Fruit fly (Drosophila melanogaster) whole organism, prepupa: ENCODE measurements around the gene vsg.
A peak's percentile ranks its signal among the peaks of the same experiment; 100 is the strongest.

Experiments
- Blimp-1 ChIP-seq: fragments of 200-800 bp; sonication (Bioruptor generic); optimal IDR thresholded peaks from 3 replicates; lab custom pipeline; 2017; ENCODE audit warnings: missing biosample characterization, missing genetic modification characterization, mild to moderate bottlenecking, moderate library complexity, missing genetic modification reagents
- CG10631 ChIP-seq: fragments of 200-800 bp; sonication (Bioruptor generic); optimal IDR thresholded peaks from 2 replicates; lab custom pipeline; 2016; ENCODE audit warnings: missing biosample characterization, missing genetic modification characterization
- CG10669 ChIP-seq: fragments of 200-800 bp; sonication (Bioruptor generic); optimal IDR thresholded peaks from 3 replicates; lab custom pipeline; 2018; ENCODE audit warnings: missing biosample characterization, mild to moderate bottlenecking, missing genetic modification characterization, moderate library complexity
- CG11294 ChIP-seq: fragments of 200-800 bp; sonication (Bioruptor generic); IDR thresholded peaks from 2 replicates; pipeline ENCODE4 v1.3.6; 2022; ENCODE audit warnings: missing biosample characterization, missing genetic modification characterization
- CG11762 ChIP-seq: fragments of 200-800 bp; sonication (Bioruptor generic); optimal IDR thresholded peaks from 3 replicates; lab custom pipeline; 2016; ENCODE audit warnings: missing biosample characterization, missing genetic modification characterization; ENCODE audit not compliant: insufficient read depth
- CG15336 ChIP-seq: fragments of 200-800 bp; sonication (Bioruptor generic); IDR thresholded peaks from 2 replicates; pipeline ENCODE4 v1.3.6; 2022; ENCODE audit warnings: missing biosample characterization, missing genetic modification characterization
- CG1621 ChIP-seq: fragments of 200-800 bp; sonication (Bioruptor generic); optimal IDR thresholded peaks from 3 replicates; lab custom pipeline; 2018; ENCODE audit warnings: missing biosample characterization, mild to moderate bottlenecking, missing genetic modification characterization
- CG16779 ChIP-seq: fragments of 200-800 bp; sonication (Bioruptor generic); optimal IDR thresholded peaks from 3 replicates; lab custom pipeline; 2017; ENCODE audit warnings: missing biosample characterization, mild to moderate bottlenecking, missing genetic modification characterization
- CG3032 ChIP-seq: fragments of 200-800 bp; optimal IDR thresholded peaks from 2 replicates; lab custom pipeline; 2019; ENCODE audit warnings: missing biosample characterization, mild to moderate bottlenecking, missing genetic modification characterization, moderate library complexity
- CG31627 ChIP-seq: fragments of 200-800 bp; sonication (Bioruptor generic); optimal IDR thresholded peaks from 3 replicates; lab custom pipeline; 2016; ENCODE audit warnings: missing biosample characterization, missing genetic modification characterization
- CG32006 ChIP-seq: fragments of 200-800 bp; sonication (Bioruptor generic); optimal IDR thresholded peaks from 3 replicates; lab custom pipeline; 2017; ENCODE audit warnings: missing biosample characterization, mild to moderate bottlenecking, missing genetic modification characterization
- CG34406 ChIP-seq: fragments of 200-800 bp; sonication (Bioruptor generic); optimal IDR thresholded peaks from 3 replicates; lab custom pipeline; 2016; ENCODE audit warnings: missing biosample characterization, missing genetic modification characterization
- CG3919 ChIP-seq: fragments of 200-800 bp; sonication (Bioruptor generic); optimal IDR thresholded peaks from 3 replicates; lab custom pipeline; 2016; ENCODE audit warnings: missing biosample characterization, missing genetic modification characterization
- CG4318 ChIP-seq: fragments of 200-800 bp; sonication (Bioruptor generic); optimal IDR thresholded peaks from 3 replicates; lab custom pipeline; 2017; ENCODE audit warnings: missing biosample characterization, mild to moderate bottlenecking, missing genetic modification characterization
- CG6163 ChIP-seq: fragments of 200-800 bp; sonication (Bioruptor generic); IDR thresholded peaks from 3 replicates; pipeline ENCODE4 v1.3.6; 2022; ENCODE audit warnings: missing biosample characterization, missing genetic modification characterization
- CG6792 ChIP-seq: fragments of 200-800 bp; sonication (Bioruptor generic); optimal IDR thresholded peaks from 3 replicates; lab custom pipeline; 2016; ENCODE audit warnings: missing biosample characterization, missing genetic modification characterization
- CG6808 ChIP-seq: fragments of 200-800 bp; sonication (Bioruptor generic); optimal IDR thresholded peaks from 3 replicates; lab custom pipeline; 2017; ENCODE audit warnings: missing biosample characterization, missing genetic modification characterization, mild to moderate bottlenecking, moderate library complexity, missing genetic modification reagents
- CG6854 ChIP-seq: fragments of 200-800 bp; sonication (Bioruptor generic); optimal IDR thresholded peaks from 2 replicates; lab custom pipeline; 2017; ENCODE audit warnings: missing biosample characterization, mild to moderate bottlenecking, missing genetic modification characterization
- CG7368 ChIP-seq: fragments of 200-800 bp; sonication (Bioruptor generic); optimal IDR thresholded peaks from 3 replicates; lab custom pipeline; 2016; ENCODE audit warnings: missing biosample characterization, missing genetic modification characterization
- CG8119 ChIP-seq: fragments of 200-800 bp; sonication (Bioruptor generic); IDR thresholded peaks from 3 replicates; pipeline ENCODE4 v1.3.6; 2022; ENCODE audit warnings: missing biosample characterization, missing genetic modification characterization
- CG8319 ChIP-seq: fragments of 200-800 bp; sonication (Bioruptor generic); optimal IDR thresholded peaks from 3 replicates; lab custom pipeline; 2016; ENCODE audit warnings: missing biosample characterization, missing genetic modification characterization
- CG8632 ChIP-seq: fragments of 200-800 bp; sonication (Bioruptor generic); optimal IDR thresholded peaks from 3 replicates; lab custom pipeline; 2016; ENCODE audit warnings: missing biosample characterization, missing genetic modification characterization
- CG9139 ChIP-seq: fragments of 200-800 bp; sonication (Bioruptor generic); optimal IDR thresholded peaks from 3 replicates; lab custom pipeline; 2017; ENCODE audit warnings: missing biosample characterization, mild to moderate bottlenecking, missing genetic modification characterization
- Eip75B ChIP-seq: fragments of 200-800 bp; sonication (Bioruptor generic); optimal IDR thresholded peaks from 3 replicates; lab custom pipeline; 2016; ENCODE audit warnings: missing biosample characterization, missing genetic modification characterization
- Eip78C ChIP-seq: fragments of 200-800 bp; sonication (Bioruptor generic); peaks from one replicate; lab custom pipeline; 2016; ENCODE audit warnings: missing biosample characterization, missing genetic modification characterization
- Eip93F ChIP-seq: fragments of 200-800 bp; sonication (Bioruptor generic); optimal IDR thresholded peaks from 2 replicates; lab custom pipeline; 2016; ENCODE audit warnings: missing biosample characterization, mild to moderate bottlenecking, missing genetic modification characterization
- Ets21C ChIP-seq: fragments of 200-800 bp; sonication (Bioruptor generic); optimal IDR thresholded peaks from 3 replicates; lab custom pipeline; 2016; ENCODE audit warnings: missing biosample characterization, missing genetic modification characterization
- Ets96B ChIP-seq: fragments of 200-800 bp; optimal IDR thresholded peaks from 2 replicates; lab custom pipeline; 2019; ENCODE audit warnings: missing biosample characterization, mild to moderate bottlenecking, missing genetic modification characterization, moderate library complexity
- Gug ChIP-seq: fragments of 200-800 bp; sonication (Bioruptor generic); IDR thresholded peaks from 2 replicates; pipeline ENCODE4 v1.3.6; 2022; ENCODE audit warnings: missing biosample characterization, missing genetic modification characterization
- Hr38 ChIP-seq: sonication (Bioruptor generic); optimal IDR thresholded peaks from 2 replicates; lab custom pipeline; 2016; ENCODE audit warnings: missing biosample characterization, missing genetic modification characterization
- Hr39 ChIP-seq: fragments of 200-800 bp; sonication (Bioruptor generic); optimal IDR thresholded peaks from 2 replicates; lab custom pipeline; 2016; ENCODE audit warnings: missing biosample characterization, missing genetic modification characterization
- Hr4 ChIP-seq: fragments of 200-800 bp; sonication (Bioruptor generic); optimal IDR thresholded peaks from 3 replicates; lab custom pipeline; 2016; ENCODE audit warnings: missing biosample characterization, missing genetic modification characterization
- Lpt ChIP-seq: fragments of 200-800 bp; sonication (Bioruptor generic); optimal IDR thresholded peaks from 3 replicates; lab custom pipeline; 2016; ENCODE audit warnings: missing biosample characterization, missing genetic modification characterization
- Met ChIP-seq: fragments of 200-800 bp; sonication (Bioruptor generic); optimal IDR thresholded peaks from 3 replicates; lab custom pipeline; 2016; ENCODE audit warnings: missing biosample characterization, missing genetic modification characterization
- OdsH ChIP-seq: fragments of 200-800 bp; sonication (Bioruptor generic); optimal IDR thresholded peaks from 3 replicates; lab custom pipeline; 2016; ENCODE audit warnings: missing biosample characterization, missing genetic modification characterization
- Smox ChIP-seq: fragments of 200-800 bp; sonication (Bioruptor generic); optimal IDR thresholded peaks from 3 replicates; lab custom pipeline; 2016; ENCODE audit warnings: missing biosample characterization, missing genetic modification characterization
- Sox15 ChIP-seq: fragments of 200-800 bp; sonication (Bioruptor generic); optimal IDR thresholded peaks from 3 replicates; lab custom pipeline; 2016; ENCODE audit warnings: missing biosample characterization, missing genetic modification characterization
- achi ChIP-seq: fragments of 200-800 bp; sonication (Bioruptor generic); optimal IDR thresholded peaks from 3 replicates; lab custom pipeline; 2016; ENCODE audit warnings: missing biosample characterization, missing genetic modification characterization
- acj6 ChIP-seq: fragments of 200-800 bp; sonication (Bioruptor generic); optimal IDR thresholded peaks from 3 replicates; lab custom pipeline; 2016; ENCODE audit warnings: missing biosample characterization, missing genetic modification characterization
- cyc ChIP-seq: fragments of 200-800 bp; sonication (Bioruptor generic); optimal IDR thresholded peaks from 3 replicates; lab custom pipeline; 2016; ENCODE audit warnings: missing biosample characterization, missing genetic modification characterization
- fd59A ChIP-seq: fragments of 200-800 bp; sonication (Bioruptor generic); optimal IDR thresholded peaks from 2 replicates; lab custom pipeline; 2017; ENCODE audit warnings: missing biosample characterization, mild to moderate bottlenecking, missing genetic modification characterization, missing genetic modification reagents
- fd85E ChIP-seq: fragments of 200-800 bp; sonication (Bioruptor generic); optimal IDR thresholded peaks from 3 replicates; lab custom pipeline; 2016; ENCODE audit warnings: missing biosample characterization, missing genetic modification characterization
- fkh ChIP-seq: fragments of 200-800 bp; sonication (Bioruptor generic); optimal IDR thresholded peaks from 3 replicates; lab custom pipeline; 2017; ENCODE audit warnings: missing biosample characterization, mild to moderate bottlenecking, missing genetic modification characterization, moderate library complexity
- net ChIP-seq: fragments of 200-800 bp; sonication (Bioruptor generic); optimal IDR thresholded peaks from 3 replicates; lab custom pipeline; 2016; ENCODE audit warnings: missing biosample characterization, missing genetic modification characterization
- salr ChIP-seq, 2 experiments: fragments of 200-800 bp; sonication (Bioruptor generic); optimal IDR thresholded peaks; 3 replicates each; lab custom pipeline; 2016 to 2018; ENCODE audit warnings: missing biosample characterization in 2 of 2, missing genetic modification characterization in 2 of 2, mild to moderate bottlenecking in 1 of 2
- ss ChIP-seq, 2 experiments: fragments of 200-800 bp; sonication (Bioruptor generic); optimal IDR thresholded peaks; 2 replicates in 1 of 2; 3 replicates in 1 of 2; lab custom pipeline; 2017 to 2018; ENCODE audit warnings: mild to moderate bottlenecking in 2 of 2, missing biosample characterization in 2 of 2, missing genetic modification characterization in 2 of 2, moderate library complexity in 1 of 2
- svp ChIP-seq: fragments of 200-800 bp; sonication (Bioruptor generic); peaks from one replicate; lab custom pipeline; 2016; ENCODE audit warnings: missing biosample characterization, missing genetic modification characterization
- topi ChIP-seq: fragments of 200-800 bp; sonication (Bioruptor generic); optimal IDR thresholded peaks from 3 replicates; lab custom pipeline; 2016; ENCODE audit warnings: missing biosample characterization, missing genetic modification characterization
- vri ChIP-seq: fragments of 200-800 bp; sonication (Bioruptor generic); optimal IDR thresholded peaks from 3 replicates; lab custom pipeline; 2016; ENCODE audit warnings: missing biosample characterization, mild to moderate bottlenecking, missing genetic modification characterization

vsg gene

DNA sequence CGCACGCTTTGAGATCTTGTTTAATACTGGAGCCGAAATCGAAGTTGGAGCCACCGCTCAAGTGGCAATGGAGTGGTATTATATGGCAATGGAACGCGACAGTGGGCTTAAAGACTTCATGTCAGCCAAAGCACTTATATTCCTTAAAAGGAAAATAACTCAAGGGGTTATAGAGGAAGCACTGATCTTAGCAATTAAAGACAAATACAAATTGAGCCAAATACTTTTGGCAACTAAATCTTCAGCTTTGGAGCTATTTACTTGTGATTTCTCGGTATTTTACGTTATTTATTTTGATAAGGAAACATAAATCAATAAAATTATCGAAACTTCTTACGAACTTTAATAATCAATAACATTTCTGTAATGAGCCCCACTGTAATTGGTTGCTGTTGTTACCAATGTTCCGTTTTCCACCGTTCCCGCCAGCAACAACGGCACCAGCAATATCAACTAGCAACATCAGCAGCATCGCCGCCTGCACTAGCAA is 30.0 kb downstream of the vsg start (continued):
- TF ChIP-seq Met (GFP tag; lab: Kevin White, UChicago) = peak; percentile 89
- peak; percentile 95 for TF ChIP-seq CG7368 (GFP tag; lab: Kevin White, UChicago)
- TF ChIP-seq CG31627 (GFP tag; lab: Kevin White, UChicago) = peak; percentile 81
- no peak for TF ChIP-seq fkh (GFP tag; lab: Kevin White, UChicago)
- peak; percentile 89 for TF ChIP-seq CG16779 (tag; lab: Kevin White, UChicago)
- peak; percentile 98 for TF ChIP-seq CG10669 (GFP tag; lab: Kevin White, UChicago)
- TF ChIP-seq CG3919 = peak; percentile 98
- peak; percentile 84 for TF ChIP-seq CG8632 (GFP tag; lab: Kevin White, UChicago)
- peak; percentile 84 for TF ChIP-seq CG1621
- TF ChIP-seq Lpt = peak; percentile 98
- peak; percentile 93 for TF ChIP-seq Eip75B
- peak; percentile 96 for TF ChIP-seq CG11762
- TF ChIP-seq CG11294 = peak; percentile 90
- peak; percentile 89 for TF ChIP-seq acj6

dm6 chr3L:9745393-9745792 is 31.3 kb downstream of the vsg start:
- TF ChIP-seq CG6163 (GFP tag; lab: Robert Waterston, UW) (peak; percentile 77), net (GFP tag; lab: Kevin White, UChicago) (peak; percentile 27), Gug (GFP tag; lab: Robert Waterston, UW) (peak; percentile 76), Ets96B (tag; lab: Kevin White, UChicago) (peak; percentile 32), CG32006 (GFP tag; lab: Kevin White, UChicago) (peak; percentile 89), Eip75B (no peak), CG6808 (GFP tag; lab: Kevin White, UChicago) (no peak), Lpt (peak; percentile 63), Hr4 (GFP tag; lab: Kevin White, UChicago) (peak; percentile 63), CG7368 (GFP tag; lab: Kevin White, UChicago) (no peak), topi (GFP tag; lab: Kevin White, UChicago) (no peak), Eip78C (GFP tag; lab: Kevin White, UChicago) (peak; percentile 70), cyc (GFP tag; lab: Kevin White, UChicago) (no peak), Ets21C (GFP tag; lab: Kevin White, UChicago) (no peak), CG8119 (peak; percentile 90), CG16779 (tag; lab: Kevin White, UChicago) (peak; percentile 27), CG6854 (GFP tag; lab: Kevin White, UChicago) (no peak), CG34406 (GFP tag; lab: Kevin White, UChicago) (no peak), ss (GFP tag; optimal IDR thresholded peaks at IDR 0.05; lab: Kevin White, UChicago) (no peak), CG11294 (peak; percentile 63; the same call in 1 of the 2 replicates), OdsH (GFP tag; lab: Kevin White, UChicago) (peak; percentile 55), CG4318 (GFP tag; lab: Kevin White, UChicago) (peak; percentile 68), Blimp-1 (GFP tag; lab: Kevin White, UChicago) (no peak), fd59A (GFP tag; lab: Kevin White, UChicago) (no peak), CG3032 (peak; percentile 33), vri (GFP tag; lab: Kevin White, UChicago) (no peak), CG1621 (no peak), Eip93F (GFP tag; lab: Kevin White, UChicago) (no peak), CG9139 (GFP tag; lab: Kevin White, UChicago) (no peak), CG15336 (GFP tag; lab: Robert Waterston, UW) (peak; percentile 89), CG8319 (GFP tag; lab: Kevin White, UChicago) (no peak), CG31627 (GFP tag; lab: Kevin White, UChicago) (no peak), fd85E (no peak), Smox (no peak), CG6792 (GFP tag; lab: Kevin White, UChicago) (no peak), Hr38 (GFP tag; lab: Kevin White, UChicago) (no peak), acj6 (peak; percentile 22), Sox15 (GFP tag; lab: Kevin White, UChicago) (no peak), svp (GFP tag; lab: Kevin White, UChicago) (no peak), Hr39 (GFP tag; lab: Kevin White, UChicago) (no peak), fkh (GFP tag; lab: Kevin White, UChicago) (no peak), CG10631 (GFP tag; lab: Kevin White, UChicago) (peak; percentile 69), CG8632 (GFP tag; lab: Kevin White, UChicago) (no peak), CG10669 (GFP tag; lab: Kevin White, UChicago) (no peak), salr (GFP tag; optimal IDR thresholded peaks at IDR 0.05; lab: Kevin White, UChicago) (peak in 1 of 2 experiments; percentile 70), achi (peak; percentile 59)
